Fruit fly (Drosophila melanogaster): ENCODE measurements around the gene wac.
A peak's percentile ranks its signal among the peaks of the same experiment; 100 is the strongest.

Gene wac

DNA sequence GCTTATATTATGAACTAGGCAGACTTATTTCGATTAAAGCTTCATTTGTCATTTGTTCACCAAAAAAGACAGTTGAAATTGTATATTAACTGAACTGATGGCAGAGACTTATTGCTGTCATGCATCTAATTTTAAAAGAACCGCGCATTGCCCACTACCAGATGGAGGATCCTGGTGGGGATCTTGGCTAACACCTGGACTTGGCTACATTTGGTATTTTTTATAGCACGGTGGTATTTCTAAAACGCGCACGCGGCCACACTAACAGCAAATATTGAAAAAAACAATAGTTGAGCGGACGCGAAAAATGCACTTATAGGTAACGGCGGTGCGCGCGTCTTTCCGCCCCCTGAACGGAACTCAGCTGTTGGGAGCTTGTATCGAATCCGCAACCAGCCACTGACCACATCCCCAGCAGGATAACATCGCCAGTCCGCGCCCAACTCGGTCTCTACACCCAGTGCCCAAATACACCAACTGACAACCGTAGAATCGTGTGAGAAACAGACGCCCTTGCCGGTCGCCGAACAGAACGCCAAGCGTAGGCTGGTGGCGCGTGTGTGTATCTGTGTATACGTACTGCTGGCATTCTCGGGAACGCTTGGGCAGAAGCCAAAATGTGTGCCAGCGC is 34.3 kb downstream of the wac start (continued):
- peak; percentile 8 for TF ChIP-seq CG31365 (tag; optimal IDR thresholded peaks at IDR 0.05)
- TF ChIP-seq Stat92E (GFP tag; optimal IDR thresholded peaks at IDR 0.05), result peak in 1 of 3 experiments; percentile 71
- peak; percentile 75 for TF ChIP-seq CG17186 (GFP tag; optimal IDR thresholded peaks at IDR 0.05)
- peak; percentile 10 for TF ChIP-seq pho (GFP tag; optimal IDR thresholded peaks at IDR 0.05)
- TF ChIP-seq Pdp1 (GFP tag; optimal IDR thresholded peaks at IDR 0.05), result peak in 1 of 2 experiments; percentile 86
- TF ChIP-seq ken (GFP tag; IDR thresholded peaks at IDR 0.05), result peak; percentile 9; the same call in 1 of the 3 replicates
- TF ChIP-seq Dref (GFP tag; IDR thresholded peaks at IDR 0.05), result 0 out of 2 replicates have a peak, but pooled peaks have one; percentile 29
- TF ChIP-seq CG12104 (GFP tag; optimal IDR thresholded peaks at IDR 0.05), result no peak
- TF ChIP-seq CG4360 (GFP tag; IDR thresholded peaks at IDR 0.05), result peak; percentile 9
- peak; percentile 11 for TF ChIP-seq ac (GFP tag; optimal IDR thresholded peaks at IDR 0.05)
- TF ChIP-seq nom (GFP tag; optimal IDR thresholded peaks at IDR 0.05), result peak; percentile 7
- peak; percentile 11 for TF ChIP-seq CG7839 (tag; optimal IDR thresholded peaks at IDR 0.05)
- peak in 1 of 2 experiments; percentile 49 for TF ChIP-seq tll (GFP tag; optimal IDR thresholded peaks at IDR 0.05)
- TF ChIP-seq CG34224 (GFP tag; IDR thresholded peaks at IDR 0.05; ENCODE audit: partially characterized antibody), result no peak
- TF ChIP-seq CG7271 (tag; optimal IDR thresholded peaks at IDR 0.05), result peak; percentile 6
- TF ChIP-seq bab2 (GFP tag; optimal IDR thresholded peaks at IDR 0.05), result no peak
- TF ChIP-seq Kr (GFP tag; optimal IDR thresholded peaks at IDR 0.05), result no peak
- TF ChIP-seq CG9215 (GFP tag; IDR thresholded peaks at IDR 0.05), result no peak
- no peak for TF ChIP-seq gsb (GFP tag; IDR thresholded peaks at IDR 0.05)
- TF ChIP-seq HLH4C (GFP tag; IDR thresholded peaks at IDR 0.05; ENCODE audit: partially characterized antibody), result 0 out of 3 replicates have a peak, but pooled peaks have one; percentile 7
- peak; percentile 95 for TF ChIP-seq ewg (GFP tag; optimal IDR thresholded peaks at IDR 0.05)
- no peak for TF ChIP-seq CG5953 (GFP tag; IDR thresholded peaks at IDR 0.05)
- TF ChIP-seq CrebB (tag; optimal IDR thresholded peaks at IDR 0.05), result peak; percentile 23
- peak; percentile 89 for TF ChIP-seq CG32767 (GFP tag; IDR thresholded peaks at IDR 0.05)
- peak; percentile 56 for TF ChIP-seq kni (GFP tag; optimal IDR thresholded peaks at IDR 0.05)
- peak; percentile 34 for TF ChIP-seq Neu2 (GFP tag; optimal IDR thresholded peaks at IDR 0.05; ENCODE audit: borderline replicate concordance)
- peak; percentile 40 for TF ChIP-seq nerfin-1 (tag; optimal IDR thresholded peaks at IDR 0.05)
- peak; percentile 77 for TF ChIP-seq CHES-1-like (GFP tag; optimal IDR thresholded peaks at IDR 0.05)
- peak; percentile 70 for TF ChIP-seq MBD-R2 (GFP tag; IDR thresholded peaks at IDR 0.05)
- peak; percentile 10 for TF ChIP-seq CG34376 (GFP tag; optimal IDR thresholded peaks at IDR 0.05)
- TF ChIP-seq CoRest (tag; optimal IDR thresholded peaks at IDR 0.05), result peak; percentile 52
- TF ChIP-seq D19A (tag; optimal IDR thresholded peaks at IDR 0.05), result peak; percentile 23
- TF ChIP-seq Elba2 (GFP tag; optimal IDR thresholded peaks at IDR 0.05), result peak; percentile 59
- TF ChIP-seq CG3847 (GFP tag; IDR thresholded peaks at IDR 0.05), result peak; percentile 44; the same call in 1 of the 2 replicates
- peak; percentile 39 for TF ChIP-seq CG33557 (GFP tag; optimal IDR thresholded peaks at IDR 0.05)
- TF ChIP-seq CTCF (GFP tag; optimal IDR thresholded peaks at IDR 0.05), result peak; percentile 57
- TF ChIP-seq CG1792 (GFP tag; optimal IDR thresholded peaks at IDR 0.05), result peak; percentile 28
- TF ChIP-seq CG12299 (tag; optimal IDR thresholded peaks at IDR 0.05), result peak; percentile 58
- no peak for TF ChIP-seq Oaz (GFP tag; IDR thresholded peaks at IDR 0.05)
- TF ChIP-seq CG9932 (GFP tag; IDR thresholded peaks at IDR 0.05), result 0 out of 2 replicates have a peak, but pooled peaks have one; percentile 6
- peak; percentile 6 for TF ChIP-seq shn (GFP tag; optimal IDR thresholded peaks at IDR 0.05)
- TF ChIP-seq CG13894 (tag; optimal IDR thresholded peaks at IDR 0.05), result peak; percentile 5
- TF ChIP-seq slbo (GFP tag; IDR thresholded peaks at IDR 0.05), result no peak
- TF ChIP-seq sqz (GFP tag; optimal IDR thresholded peaks at IDR 0.05), result peak; percentile 91
- peak; percentile 34 for TF ChIP-seq CG12391 (tag; optimal IDR thresholded peaks at IDR 0.05)
- TF ChIP-seq Ets97D (GFP tag; optimal IDR thresholded peaks at IDR 0.05), result peak; percentile 71
- TF ChIP-seq vvl (GFP tag; IDR thresholded peaks at IDR 0.05), result peak; percentile 54
- peak; percentile 34 for TF ChIP-seq CG6813 (GFP tag; optimal IDR thresholded peaks at IDR 0.05)
- no peak for TF ChIP-seq fd3F (GFP tag; optimal IDR thresholded peaks at IDR 0.05)

Measured in whole organism, embryonic.